Fruit fly (Drosophila melanogaster) whole organism, embryonic: ENCODE data around the gene Fign.
A peak's percentile ranks its signal among the peaks of the same experiment; 100 is the strongest.

ENCODE experiments used
- Abd-B ChIP-seq: fragments of 200-800 bp; sonication (Bioruptor generic); optimal IDR thresholded peaks from 2 replicates; lab custom pipeline; 2018; ENCODE audit warnings: missing biosample characterization, mild to moderate bottlenecking, missing genetic modification characterization, moderate library complexity
- B-H1 ChIP-seq: fragments of 200-800 bp; sonication (Bioruptor generic); IDR thresholded peaks from 3 replicates; pipeline ENCODE4 v1.3.6; 2022; ENCODE audit warnings: missing biosample characterization, missing genetic modification characterization
- CG10147 ChIP-seq: fragments of 200-800 bp; sonication (Bioruptor generic); optimal IDR thresholded peaks from 2 replicates; lab custom pipeline; 2019; ENCODE audit warnings: missing biosample characterization, mild to moderate bottlenecking, missing genetic modification characterization, moderate library complexity
- CG11560 ChIP-seq: fragments of 200-800 bp; sonication (Bioruptor generic); IDR thresholded peaks from 3 replicates; pipeline ENCODE4 v1.3.6; 2022; ENCODE audit warnings: missing biosample characterization, missing genetic modification characterization
- CG12236 ChIP-seq: fragments of 200-800 bp; sonication (Bioruptor generic); optimal IDR thresholded peaks from 2 replicates; lab custom pipeline; 2016; ENCODE audit warnings: missing biosample characterization, missing genetic modification characterization
- CG14014 ChIP-seq: fragments of 200-800 bp; sonication (Bioruptor generic); IDR thresholded peaks from 2 replicates; pipeline ENCODE4 v1.3.6; 2022; ENCODE audit warnings: missing biosample characterization, missing genetic modification characterization
- CG16815 ChIP-seq: fragments of 200-800 bp; sonication (Bioruptor generic); optimal IDR thresholded peaks from 3 replicates; lab custom pipeline; 2017; ENCODE audit warnings: missing biosample characterization, mild to moderate bottlenecking, missing genetic modification characterization
- CG17385 ChIP-seq: fragments of 200-800 bp; sonication (Bioruptor generic); optimal IDR thresholded peaks from 3 replicates; lab custom pipeline; 2018; ENCODE audit warnings: missing biosample characterization, mild to moderate bottlenecking, missing genetic modification characterization
- CG2712 ChIP-seq: fragments of 200-800 bp; optimal IDR thresholded peaks from 3 replicates; lab custom pipeline; 2019; ENCODE audit warnings: missing biosample characterization, mild to moderate bottlenecking, missing genetic modification characterization, moderate library complexity
- CG32767 ChIP-seq: fragments of 200-800 bp; sonication (Bioruptor generic); IDR thresholded peaks from 2 replicates; pipeline ENCODE4 v1.3.6; 2022; ENCODE audit warnings: missing biosample characterization, missing genetic modification characterization
- CG3281 ChIP-seq: fragments of 200-800 bp; sonication (Bioruptor generic); optimal IDR thresholded peaks from 3 replicates; lab custom pipeline; 2017; ENCODE audit warnings: missing biosample characterization, mild to moderate bottlenecking, missing genetic modification characterization
- CG3726 ChIP-seq: fragments of 200-800 bp; sonication (Bioruptor generic); IDR thresholded peaks from 3 replicates; pipeline ENCODE4, ENCODE4 v1.3.6; 2022; ENCODE audit warnings: missing biosample characterization, missing genetic modification characterization
- CG3847 ChIP-seq: fragments of 200-800 bp; sonication (Bioruptor generic); IDR thresholded peaks from 2 replicates; pipeline ENCODE4 v1.3.6; 2022; ENCODE audit warnings: missing biosample characterization, missing genetic modification characterization
- CG43689 ChIP-seq: fragments of 200-800 bp; sonication (Bioruptor generic); IDR thresholded peaks from 2 replicates; pipeline ENCODE4 v1.3.6; 2022; ENCODE audit warnings: missing biosample characterization, missing genetic modification characterization
- CG4854 ChIP-seq: fragments of 200-800 bp; sonication (Bioruptor generic); optimal IDR thresholded peaks from 2 replicates; lab custom pipeline; 2016; ENCODE audit warnings: missing biosample characterization, missing genetic modification characterization, inconsistent platforms
- CG7786 ChIP-seq: fragments of 200-800 bp; sonication (Bioruptor generic); optimal IDR thresholded peaks from 2 replicates; lab custom pipeline; 2016; ENCODE audit warnings: missing biosample characterization, missing genetic modification characterization
- CG8944 ChIP-seq: fragments of 200-800 bp; sonication (Bioruptor generic); optimal IDR thresholded peaks from 3 replicates; lab custom pipeline; 2016; ENCODE audit warnings: missing biosample characterization, missing genetic modification characterization
- CkIIα-i1 ChIP-seq: fragments of 200-800 bp; sonication (Bioruptor generic); IDR thresholded peaks from 2 replicates; pipeline ENCODE4 v1.3.6; 2022; ENCODE audit warnings: missing biosample characterization, missing genetic modification characterization
- Dad ChIP-seq: fragments of 200-800 bp; sonication (Bioruptor generic); optimal IDR thresholded peaks from 3 replicates; lab custom pipeline; 2016; ENCODE audit warnings: missing biosample characterization, missing genetic modification characterization
- Dbx ChIP-seq: fragments of 200-800 bp; sonication (Bioruptor generic); IDR thresholded peaks from 3 replicates; pipeline ENCODE4 v1.3.6; 2022; ENCODE audit warnings: missing biosample characterization, missing genetic modification characterization
- Ets65A ChIP-seq: fragments of 200-800 bp; sonication (Bioruptor generic); peaks from one replicate; lab custom pipeline; 2016; ENCODE audit warnings: missing biosample characterization, missing genetic modification characterization
- Hmx ChIP-seq: fragments of 200-800 bp; sonication (Bioruptor generic); optimal IDR thresholded peaks from 2 replicates; lab custom pipeline; 2016; ENCODE audit warnings: missing biosample characterization, missing genetic modification characterization
- Hr51 ChIP-seq, 2 experiments: fragments of 200-800 bp; sonication (Bioruptor generic); optimal IDR thresholded peaks; 2 replicates in 1 of 2; 3 replicates in 1 of 2; lab custom pipeline; 2016 to 2018; ENCODE audit warnings: missing biosample characterization in 2 of 2, missing genetic modification characterization in 2 of 2, mild to moderate bottlenecking in 1 of 2, moderate library complexity in 1 of 2
- Hr78 ChIP-seq, 2 experiments: fragments of 200-800 bp in 1 of 2; fragments of >200 bp in 1 of 2; sonication (Bioruptor generic) in 1 of 2; optimal IDR thresholded peaks; 2 replicates each; lab custom pipeline; 2017 to 2019; ENCODE audit warnings: missing biosample characterization in 2 of 2, missing genetic modification characterization in 2 of 2, mild to moderate bottlenecking in 1 of 2, moderate library complexity in 1 of 2
- Lpt ChIP-seq: fragments of >200 bp; optimal IDR thresholded peaks from 2 replicates; lab custom pipeline; 2018; ENCODE audit warnings: missing biosample characterization, missing genetic modification characterization
- MESR4 ChIP-seq: fragments of 200-800 bp; sonication (Bioruptor generic); optimal IDR thresholded peaks from 2 replicates; lab custom pipeline; 2018; ENCODE audit warnings: missing biosample characterization, mild to moderate bottlenecking, missing genetic modification characterization, moderate library complexity
- NK7.1 ChIP-seq: fragments of 200-800 bp; sonication (Bioruptor generic); optimal IDR thresholded peaks from 3 replicates; lab custom pipeline; 2016; ENCODE audit warnings: missing biosample characterization, missing genetic modification characterization
- Pdp1 ChIP-seq, 2 experiments: fragments of 200-800 bp; sonication (Bioruptor generic); optimal IDR thresholded peaks; 3 replicates each; lab custom pipeline; 2016; ENCODE audit warnings: missing biosample characterization in 2 of 2, missing genetic modification characterization in 2 of 2, mild to moderate bottlenecking in 1 of 2, moderate library complexity in 1 of 2
- Rfx ChIP-seq: fragments of 200-800 bp; sonication (Bioruptor generic); IDR thresholded peaks from 2 replicates; pipeline ENCODE4 v1.3.6; 2022; ENCODE audit warnings: missing biosample characterization, missing genetic modification characterization
- Six4 ChIP-seq: fragments of 200-800 bp; sonication (Bioruptor generic); optimal IDR thresholded peaks from 2 replicates; lab custom pipeline; 2016; ENCODE audit warnings: missing biosample characterization, missing genetic modification characterization
- Tbp ChIP-seq: fragments of >200 bp; optimal IDR thresholded peaks from 2 replicates; lab custom pipeline; 2018; ENCODE audit warnings: missing biosample characterization, missing genetic modification characterization
- ato ChIP-seq: fragments of 200-800 bp; sonication (Bioruptor generic); IDR thresholded peaks from 2 replicates; pipeline ENCODE4 v1.3.6; 2022; ENCODE audit warnings: missing biosample characterization, missing genetic modification characterization; ENCODE audit not compliant: partially characterized antibody
- chinmo ChIP-seq: fragments of 200-800 bp; sonication (Bioruptor generic); IDR thresholded peaks from 4 replicates; pipeline ENCODE4 v1.3.6; 2022; ENCODE audit warnings: missing biosample characterization, missing genetic modification characterization; ENCODE audit not compliant: partially characterized antibody
- chm ChIP-seq: fragments of 200-800 bp; sonication (Bioruptor generic); IDR thresholded peaks from 2 replicates; pipeline ENCODE4 v1.3.6; 2022; ENCODE audit warnings: missing biosample characterization, missing genetic modification characterization
- chn ChIP-seq: fragments of 200-800 bp; sonication (Bioruptor generic); optimal IDR thresholded peaks from 2 replicates; lab custom pipeline; 2016; ENCODE audit warnings: missing biosample characterization, missing genetic modification characterization
- ci ChIP-seq: fragments of 200-800 bp; sonication (Bioruptor generic); IDR thresholded peaks from 3 replicates; pipeline ENCODE4 v1.3.6; 2022; ENCODE audit warnings: missing biosample characterization, missing genetic modification characterization
- croc ChIP-seq: fragments of 200-800 bp; sonication (Bioruptor generic); conservative IDR thresholded peaks from 3 replicates; pipeline ENCODE4 v1.3.6; 2022; ENCODE audit warnings: missing biosample characterization, missing genetic modification characterization
- crol ChIP-seq: fragments of 200-800 bp; sonication (Bioruptor generic); IDR thresholded peaks from 2 replicates; pipeline ENCODE4 v1.3.6; 2022; ENCODE audit warnings: missing biosample characterization, missing genetic modification characterization
- dan ChIP-seq: fragments of 200-800 bp; sonication (Bioruptor generic); IDR thresholded peaks from 2 replicates; pipeline ENCODE4 v1.3.6; 2022; ENCODE audit warnings: missing biosample characterization, missing genetic modification characterization
- dysf ChIP-seq: fragments of 200-800 bp; sonication (Bioruptor generic); IDR thresholded peaks from 3 replicates; pipeline ENCODE4 v1.3.6; 2022; ENCODE audit warnings: missing biosample characterization, missing genetic modification characterization
- eve ChIP-seq, 2 experiments: fragments of >200 bp; optimal IDR thresholded peaks; 2 replicates each; lab custom pipeline; 2017; ENCODE audit warnings: missing biosample characterization in 2 of 2, missing genetic modification characterization in 2 of 2
- h ChIP-seq: fragments of >200 bp; optimal IDR thresholded peaks from 2 replicates; lab custom pipeline; 2017
- jigr1 ChIP-seq: fragments of 200-800 bp; sonication (Bioruptor generic); IDR thresholded peaks from 3 replicates; pipeline ENCODE4 v1.3.6; 2022; ENCODE audit warnings: missing biosample characterization, missing genetic modification characterization
- lola ChIP-seq, 3 experiments: fragments of >200 bp in 2 of 3; fragments of 200-800 bp in 1 of 3; sonication (Bioruptor generic) in 1 of 3; optimal IDR thresholded peaks; 2 replicates each; lab custom pipeline; 2017 to 2019; ENCODE audit warnings: missing biosample characterization in 3 of 3, missing genetic modification characterization in 3 of 3, mild to moderate bottlenecking in 1 of 3, moderate library complexity in 1 of 3
- mld ChIP-seq: fragments of 200-800 bp; sonication (Bioruptor generic); IDR thresholded peaks from 3 replicates; pipeline ENCODE4 v1.3.6; 2022; ENCODE audit warnings: missing biosample characterization, missing genetic modification characterization; ENCODE audit not compliant: partially characterized antibody
- org-1 ChIP-seq: fragments of 200-800 bp; sonication (Bioruptor generic); optimal IDR thresholded peaks from 2 replicates; lab custom pipeline; 2017; ENCODE audit warnings: missing biosample characterization, missing genetic modification characterization
- peb ChIP-seq: fragments of 200-800 bp; sonication (Bioruptor generic); IDR thresholded peaks from 2 replicates; pipeline ENCODE4 v1.3.6; 2022; ENCODE audit warnings: missing biosample characterization, missing genetic modification characterization
- pros ChIP-seq: fragments of 200-800 bp; sonication (Bioruptor generic); optimal IDR thresholded peaks from 3 replicates; lab custom pipeline; 2019; ENCODE audit warnings: missing biosample characterization, mild to moderate bottlenecking, missing genetic modification characterization, moderate library complexity
- shn ChIP-seq: fragments of 200-800 bp; sonication (Bioruptor generic); optimal IDR thresholded peaks from 3 replicates; lab custom pipeline; 2016; ENCODE audit warnings: missing biosample characterization, missing genetic modification characterization
- stwl ChIP-seq: fragments of 200-800 bp; sonication (Bioruptor generic); optimal IDR thresholded peaks from 3 replicates; lab custom pipeline; 2018; ENCODE audit warnings: missing biosample characterization, mild to moderate bottlenecking, missing genetic modification characterization, moderate library complexity
- tin ChIP-seq: fragments of 200-800 bp; sonication (Bioruptor generic); optimal IDR thresholded peaks from 3 replicates; lab custom pipeline; 2016; ENCODE audit warnings: missing biosample characterization, missing genetic modification characterization

The Fign gene

dm6 chr2L:3348146-3348747 lies 28.6 kb upstream of the Fign start (continued):
- TF ChIP-seq CG12236 (GFP tag; lab: Kevin White, UChicago): peak; percentile 42
- peak; percentile 40 for TF ChIP-seq Dad (GFP tag; lab: Kevin White, UChicago)
- TF ChIP-seq dan (GFP tag; lab: Robert Waterston, UW): peak; percentile 60; the same call in 1 of the 2 replicates
- TF ChIP-seq Pdp1 (GFP tag; optimal IDR thresholded peaks at IDR 0.05; lab: Kevin White, UChicago): peak; percentile 53 to 57
- TF ChIP-seq Lpt: no peak
- TF ChIP-seq Hr78 (GFP tag; optimal IDR thresholded peaks at IDR 0.05; lab: Kevin White, UChicago): no peak
- peak; percentile 97 for TF ChIP-seq ci (GFP tag; lab: Robert Waterston, UW)
- peak; percentile 74 for TF ChIP-seq tin (GFP tag; lab: Kevin White, UChicago)
- peak; percentile 24 for TF ChIP-seq CG4854 (GFP tag; lab: Kevin White, UChicago)
- TF ChIP-seq CG11560 (tag; lab: Robert Waterston, UW): no peak
- peak; percentile 12 for TF ChIP-seq MESR4 (GFP tag; lab: Kevin White, UChicago)
- peak; percentile 1 for TF ChIP-seq CG10147 (GFP tag; lab: Kevin White, UChicago)
- TF ChIP-seq CG2712 (tag; lab: Kevin White, UChicago): peak; percentile 91
- peak; percentile 69 for TF ChIP-seq CG32767 (GFP tag; lab: Robert Waterston, UW)
- TF ChIP-seq shn (GFP tag; lab: Kevin White, UChicago): peak; percentile 61
- TF ChIP-seq Hmx (GFP tag; lab: Kevin White, UChicago): no peak
- peak; percentile 43 for TF ChIP-seq CG16815
- peak; percentile 76 for TF ChIP-seq chn (GFP tag; lab: Kevin White, UChicago)
- TF ChIP-seq ato: no peak
- TF ChIP-seq dysf: peak; percentile 86
- TF ChIP-seq h: no peak
- peak; percentile 11 for TF ChIP-seq stwl (tag; lab: Kevin White, UChicago)
- TF ChIP-seq chm (GFP tag; lab: Robert Waterston, UW): peak; percentile 87
- no peak for TF ChIP-seq NK7.1 (GFP tag; lab: Kevin White, UChicago)
- peak; percentile 69 for TF ChIP-seq Six4 (GFP tag; lab: Kevin White, UChicago)
- TF ChIP-seq pros (GFP tag; lab: Kevin White, UChicago): no peak
- TF ChIP-seq jigr1 (GFP tag; lab: Robert Waterston, UW): peak; percentile 87; the same call in 2 of the 3 replicates
- TF ChIP-seq peb (GFP tag; lab: Robert Waterston, UW): peak; percentile 89
- TF ChIP-seq CG8944 (GFP tag; lab: Kevin White, UChicago): peak; percentile 60
- TF ChIP-seq Dbx: no peak
- TF ChIP-seq B-H1 (GFP tag; lab: Robert Waterston, UW): peak; percentile 90
- TF ChIP-seq CG14014 (GFP tag; lab: Robert Waterston, UW): peak; percentile 73; the same call in 1 of the 2 replicates
- no peak for TF ChIP-seq CkIIα-i1 (GFP tag; lab: Robert Waterston, UW)
- TF ChIP-seq lola (GFP tag; optimal IDR thresholded peaks at IDR 0.05; lab: Kevin White, UChicago): peak in 1 of 3 experiments; percentile 48
- peak; percentile 92 for TF ChIP-seq croc (GFP tag; lab: Robert Waterston, UW)
- no peak for TF ChIP-seq mld
- peak; percentile 49; the same call in 1 of the 2 replicates for TF ChIP-seq Rfx (GFP tag; lab: Robert Waterston, UW)
- TF ChIP-seq CG3726 (GFP tag; lab: Robert Waterston, UW): peak; percentile 91
- peak; percentile 68 for TF ChIP-seq Abd-B (GFP tag; lab: Kevin White, UChicago)
- peak in 1 of 2 experiments; percentile 81 for TF ChIP-seq Hr51 (GFP tag; optimal IDR thresholded peaks at IDR 0.05; lab: Kevin White, UChicago)
- peak; percentile 80 for TF ChIP-seq CG17385 (GFP tag; lab: Kevin White, UChicago)
- peak; percentile 44 for TF ChIP-seq CG7786
- peak in 1 of 2 experiments; percentile 88 for TF ChIP-seq eve (GFP tag; optimal IDR thresholded peaks at IDR 0.05; lab: Kevin White, UChicago)
- peak; percentile 73 for TF ChIP-seq org-1 (GFP tag; lab: Kevin White, UChicago)
- peak; percentile 87 for TF ChIP-seq crol (GFP tag; lab: Robert Waterston, UW)
- TF ChIP-seq CG3847 (GFP tag; lab: Robert Waterston, UW): peak; percentile 33; the same call in 1 of the 2 replicates
- no peak for TF ChIP-seq Tbp (GFP tag; lab: Kevin White, UChicago)
- TF ChIP-seq chinmo: no peak
- peak; percentile 75 for TF ChIP-seq CG43689 (GFP tag; lab: Robert Waterston, UW)
- peak; percentile 20 for TF ChIP-seq CG3281 (GFP tag; lab: Kevin White, UChicago)
- peak; percentile 82 for TF ChIP-seq Ets65A (GFP tag; lab: Kevin White, UChicago)
